Worm (Caenorhabditis elegans): ENCODE data around the gene C17C3.1.

C17C3.1 gene

DNA sequence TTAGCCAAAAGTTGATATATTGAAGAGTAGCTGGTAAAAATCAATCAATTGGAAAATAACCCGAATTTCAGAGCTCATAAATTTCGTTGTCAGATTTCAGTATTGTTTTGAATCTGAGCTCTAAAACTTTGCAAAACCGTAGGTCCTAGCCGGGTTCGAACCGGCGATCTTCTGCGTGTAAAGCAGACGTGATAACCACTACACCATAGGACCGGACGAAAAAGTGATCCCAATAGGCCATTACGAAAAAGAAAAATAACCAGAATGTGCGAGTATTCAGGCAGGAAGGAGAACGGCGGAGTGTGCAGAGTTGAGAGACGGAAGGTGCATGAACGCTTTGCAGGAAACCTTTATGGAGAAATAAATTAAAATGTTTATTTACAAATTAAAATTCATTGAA, 6.7 kb downstream of the C17C3.1 start (continued):
- TF ChIP-seq F52B5.7 (tag; optimal IDR thresholded peaks at IDR 0.05) (no peak), unc-62 (GFP tag; optimal IDR thresholded peaks at IDR 0.05) (no peak), sea-2 (GFP tag; IDR thresholded peaks at IDR 0.05) (no peak), rcor-1 (GFP tag; IDR thresholded peaks at IDR 0.05) (no peak), lag-1 (GFP tag; IDR thresholded peaks at IDR 0.05) (no peak), nhr-80 (tag; optimal IDR thresholded peaks at IDR 0.05) (peak; percentile 28), sptf-2 (GFP tag; optimal IDR thresholded peaks at IDR 0.05) (no peak), ZK185.1 (tag; optimal IDR thresholded peaks at IDR 0.05; ENCODE audit: poor library complexity, severe bottlenecking) (peak; percentile 51), hmg-1.2 (GFP tag; IDR thresholded peaks at IDR 0.05) (peak; percentile 71), him-1 (tag; optimal IDR thresholded peaks at IDR 0.05) (peak; percentile 80), Y79H2A.3 (GFP tag; conservative IDR thresholded peaks at IDR 0.05) (no peak), B0035.1 (tag; optimal IDR thresholded peaks at IDR 0.05) (peak; percentile 15), ztf-18 (tag; optimal IDR thresholded peaks at IDR 0.05) (peak; percentile 47), Y67H2A.10 (GFP tag; conservative IDR thresholded peaks at IDR 0.05) (no peak), egl-18 (GFP tag; IDR thresholded peaks at IDR 0.05) (no peak), madf-6 (GFP tag; IDR thresholded peaks at IDR 0.05) (no peak), F55B11.4 (tag; optimal IDR thresholded peaks at IDR 0.05; ENCODE audit: borderline replicate concordance, insufficient read depth) (no peak), ztf-25 (GFP tag; IDR thresholded peaks at IDR 0.05) (no peak)

DNA sequence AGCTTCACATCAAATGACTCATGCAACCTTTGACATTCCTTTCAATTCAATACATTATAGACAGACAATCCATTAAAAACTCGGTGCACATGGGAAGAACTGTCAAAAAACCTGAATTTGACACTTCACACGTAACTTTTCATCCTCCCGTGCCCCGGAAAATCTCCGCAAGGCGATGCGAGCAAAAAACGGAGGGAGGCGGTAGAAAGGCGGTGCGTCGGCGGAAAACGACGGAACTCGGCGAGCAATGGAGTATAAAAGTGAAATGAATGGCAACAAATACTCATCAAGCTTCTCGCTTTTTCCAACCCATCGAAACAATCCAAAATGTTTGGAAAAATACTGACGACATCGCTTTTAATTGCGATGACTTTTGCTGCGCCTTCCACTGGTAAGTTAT, 7.7 kb downstream of the C17C3.1 start, which contains the start of gene T25E4.1:
Gene T25E4.1 (plus strand): TSS at position 301 of the 400 bp plus-strand sequence.
- TF ChIP-seq egl-44 (GFP tag; IDR thresholded peaks at IDR 0.05) (no peak), attf-6 (GFP tag; IDR thresholded peaks at IDR 0.05) (no peak), aptf-3 (GFP tag; IDR thresholded peaks at IDR 0.05) (no peak), nfya-1 (tag; optimal IDR thresholded peaks at IDR 0.05; ENCODE audit: borderline replicate concordance, insufficient read depth) (no peak), ztf-3 (GFP tag; optimal IDR thresholded peaks at IDR 0.05) (no peak), madf-6 (GFP tag; IDR thresholded peaks at IDR 0.05) (no peak), lsy-27 (tag; optimal IDR thresholded peaks at IDR 0.05; ENCODE audit: borderline replicate concordance, insufficient read depth) (no peak)

ce11 chrII:5578714-5579113, 8.3 kb downstream of the C17C3.1 start:
- TF ChIP-seq bed-2 (GFP tag; IDR thresholded peaks at IDR 0.05), result no peak
- peak; percentile 76 for TF ChIP-seq egrh-3 (GFP tag; IDR thresholded peaks at IDR 0.05)
- TF ChIP-seq zfh-2 (GFP tag; conservative IDR thresholded peaks at IDR 0.05), result peak; percentile 74; the same call in 1 of the 2 replicates

DNA sequence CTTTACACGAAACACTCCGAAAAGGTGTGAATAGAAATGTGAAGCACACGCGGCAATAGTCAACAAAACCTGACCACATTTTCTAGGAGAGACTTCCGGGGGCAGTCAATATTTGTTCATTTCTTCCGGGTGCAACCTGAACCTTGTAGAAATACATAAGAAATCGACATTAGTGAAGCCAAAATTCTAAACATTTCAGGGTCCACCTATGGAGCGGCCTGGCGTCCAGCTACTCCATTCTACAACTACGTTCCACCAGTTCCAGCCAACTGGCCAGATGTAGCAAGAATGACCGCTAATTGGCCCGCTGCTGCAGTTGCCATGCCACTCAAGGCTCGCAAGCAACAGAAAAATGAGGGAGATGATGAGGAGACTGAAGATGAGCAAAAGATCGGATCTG, 8.9 kb downstream of the C17C3.1 start:
- TF ChIP-seq dox-1 (GFP tag; IDR thresholded peaks at IDR 0.05), result no peak
- 0 out of 2 replicates have a peak, but pooled peaks have one; percentile 56 for TF ChIP-seq bed-1 (GFP tag; IDR thresholded peaks at IDR 0.05)

DNA sequence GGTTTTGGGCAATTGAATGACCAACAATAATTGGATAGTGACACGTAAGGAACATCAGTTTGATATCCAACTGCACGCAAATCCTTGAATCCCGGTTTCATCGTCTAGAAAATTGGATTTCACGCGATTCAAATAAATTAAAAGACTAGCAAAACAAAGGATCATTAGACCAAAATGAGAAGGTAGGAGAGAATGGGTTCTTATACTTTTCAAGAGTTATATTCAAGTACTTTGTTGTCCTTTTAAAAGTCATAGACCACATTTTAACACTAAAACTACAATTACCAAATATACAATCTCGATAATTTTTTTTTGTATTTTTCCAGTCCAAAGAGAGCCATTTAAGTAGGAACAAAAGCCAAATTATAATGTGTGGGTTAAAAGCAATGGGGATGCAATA, 11.9 kb downstream of the C17C3.1 start, which contains the start of gene T25E4.2:
Gene T25E4.2 (minus strand): TSS at position 101 of the 400 bp plus-strand sequence.
- TF ChIP-seq attf-5 (GFP tag; optimal IDR thresholded peaks at IDR 0.05) (no peak), hlh-26 (GFP tag; conservative IDR thresholded peaks at IDR 0.05) (no peak), egrh-3 (GFP tag; IDR thresholded peaks at IDR 0.05) (no peak), egl-18 (GFP tag; IDR thresholded peaks at IDR 0.05) (no peak), gei-17 (GFP tag; optimal IDR thresholded peaks at IDR 0.05) (no peak), Y53G8AR.9 (GFP tag; conservative IDR thresholded peaks at IDR 0.05) (no peak), ceh-27 (GFP tag; optimal IDR thresholded peaks at IDR 0.05) (no peak), unc-62 (GFP tag; optimal IDR thresholded peaks at IDR 0.05) (no peak), ceh-100 (GFP tag; IDR thresholded peaks at IDR 0.05) (no peak), ztf-3 (GFP tag; optimal IDR thresholded peaks at IDR 0.05) (no peak), madf-6 (GFP tag; IDR thresholded peaks at IDR 0.05) (no peak), fkh-3 (tag; optimal IDR thresholded peaks at IDR 0.05) (no peak), F57C9.4 (tag; optimal IDR thresholded peaks at IDR 0.05) (no peak), unc-130 (GFP tag; optimal IDR thresholded peaks at IDR 0.05) (no peak), nfyb-1 (GFP tag; IDR thresholded peaks at IDR 0.05) (no peak), let-526 (GFP tag; IDR thresholded peaks at IDR 0.05) (no peak), F22D6.2 (tag; optimal IDR thresholded peaks at IDR 0.05) (no peak), nhr-120 (GFP tag; IDR thresholded peaks at IDR 0.05) (no peak), lin-26 (GFP tag; IDR thresholded peaks at IDR 0.05) (no peak)
